Worm (Caenorhabditis elegans) whole organism, midembryonic: Measurements from ENCODE around the gene srpa-72.

Experiments
- T22C8.4 ChIP-seq: fragments of 200-800 bp; sonication (Bioruptor generic); IDR thresholded peaks from 2 replicates; pipeline ENCODE4 v1.3.6; 2022; ENCODE audit warnings: missing genetic modification characterization, missing compliant biosample characterization
- cog-1 ChIP-seq: sonication (generic microtip); optimal IDR thresholded peaks from 2 replicates; lab custom pipeline; 2016; ENCODE audit warnings: missing genetic modification characterization, missing compliant biosample characterization
- flt-1 ChIP-seq: fragments of 200-800 bp; sonication (Bioruptor generic); IDR thresholded peaks from 2 replicates; pipeline ENCODE4 v1.3.6; 2022; ENCODE audit warnings: missing genetic modification characterization, missing compliant biosample characterization
- klf-2 ChIP-seq: fragments of 200-800 bp; sonication (Bioruptor generic); conservative IDR thresholded peaks from 2 replicates; pipeline ENCODE4 v1.3.6; 2022; ENCODE audit warnings: missing genetic modification reagents, missing genetic modification characterization, missing compliant biosample characterization
- med-1 ChIP-seq: sonication (generic microtip); optimal IDR thresholded peaks from 2 replicates; lab custom pipeline; 2017; ENCODE audit warnings: missing genetic modification characterization, mild to moderate bottlenecking, missing compliant biosample characterization, antibody characterized with exemption, missing genetic modification reagents; ENCODE audit not compliant: insufficient read depth
- ref-1 ChIP-seq: fragments of 200-800 bp; sonication (Bioruptor generic); conservative IDR thresholded peaks from 2 replicates; pipeline ENCODE4 v1.3.6; 2022; ENCODE audit warnings: missing genetic modification reagents, missing genetic modification characterization, missing compliant biosample characterization
- tab-1 ChIP-seq: fragments of 200-800 bp; sonication (Bioruptor generic); IDR thresholded peaks from 2 replicates; pipeline ENCODE4 v1.3.6; 2022; ENCODE audit warnings: missing genetic modification characterization, missing compliant biosample characterization
- ztf-23 ChIP-seq: fragments of 200-800 bp; sonication (Bioruptor generic); IDR thresholded peaks from 2 replicates; pipeline ENCODE4 v1.3.6; 2022; ENCODE audit warnings: missing genetic modification reagents, missing genetic modification characterization, missing compliant biosample characterization
- ztf-29 ChIP-seq: fragments of 200-800 bp; sonication (Bioruptor generic); IDR thresholded peaks from 2 replicates; pipeline ENCODE4 v1.3.6; 2022; ENCODE audit warnings: missing genetic modification reagents, missing genetic modification characterization, missing compliant biosample characterization

srpa-72 gene

ce11 chrII:2795413-2795812 lies 8.1 kb downstream of the srpa-72 start:
- TF ChIP-seq tab-1 (GFP tag; lab: Robert Waterston, UW) (no peak), ref-1 (GFP tag; lab: Robert Waterston, UW) (no peak), cog-1 (no peak), ztf-29 (GFP tag; lab: Robert Waterston, UW) (no peak), T22C8.4 (no peak), klf-2 (no peak), flt-1 (GFP tag; lab: Robert Waterston, UW) (no peak), ztf-23 (GFP tag; lab: Robert Waterston, UW) (no peak)

ce11 chrII:2796431-2796830 lies 9.2 kb downstream of the srpa-72 start:
- TF ChIP-seq ztf-29 (GFP tag; lab: Robert Waterston, UW) (no peak), cog-1 (no peak), ztf-23 (GFP tag; lab: Robert Waterston, UW) (no peak), tab-1 (GFP tag; lab: Robert Waterston, UW) (no peak), T22C8.4 (no peak), ref-1 (GFP tag; lab: Robert Waterston, UW) (no peak), flt-1 (GFP tag; lab: Robert Waterston, UW) (no peak), klf-2 (no peak), med-1 (GFP tag; lab: Kevin White, UChicago) (no peak)

- TF ChIP-seq T22C8.4 = no peak
- TF ChIP-seq ztf-29 (GFP tag; lab: Robert Waterston, UW) = no peak
- TF ChIP-seq med-1 (GFP tag; lab: Kevin White, UChicago) = no peak
- no peak for TF ChIP-seq klf-2
- TF ChIP-seq ztf-23 (GFP tag; lab: Robert Waterston, UW) = no peak
- no peak for TF ChIP-seq tab-1 (GFP tag; lab: Robert Waterston, UW)
- no peak for TF ChIP-seq flt-1 (GFP tag; lab: Robert Waterston, UW)
- no peak for TF ChIP-seq ref-1 (GFP tag; lab: Robert Waterston, UW)
- no peak for TF ChIP-seq cog-1
These were observed 10.7 kb downstream of the srpa-72 start for ce11 chrII:2797951-2798350.

- TF ChIP-seq cog-1 (peak; percentile 10), ztf-23 (GFP tag; lab: Robert Waterston, UW) (no peak)
These were observed 13.4 kb downstream of the srpa-72 start, which contains the start of gene nhr-119 for ce11 chrII:2800550-2801233. nhr-119 (minus strand) TSS chrII:2800600.

DNA sequence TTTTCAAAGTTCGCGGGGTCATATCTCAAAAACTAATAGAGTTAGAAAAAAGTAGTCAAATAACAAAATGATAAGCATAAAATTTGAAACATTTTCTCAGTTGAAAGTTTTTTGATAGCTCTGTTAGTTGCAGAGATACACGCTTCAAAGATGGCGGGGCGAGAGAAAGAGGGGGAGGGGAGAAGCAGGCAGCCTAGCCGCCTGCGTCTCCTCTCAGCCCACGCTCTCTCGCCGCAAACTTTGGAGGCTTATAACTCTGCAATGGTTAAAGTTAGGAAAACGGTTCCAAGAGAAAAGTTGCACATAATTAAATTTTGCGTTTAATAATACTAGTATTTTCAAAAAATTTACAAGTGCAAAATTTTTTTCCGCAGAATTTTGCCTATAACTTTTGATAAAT lies 14.5 kb downstream of the srpa-72 start:
- TF ChIP-seq ztf-29 (GFP tag; lab: Robert Waterston, UW) (no peak), cog-1 (no peak), tab-1 (GFP tag; lab: Robert Waterston, UW) (no peak), ref-1 (GFP tag; lab: Robert Waterston, UW) (no peak), med-1 (GFP tag; lab: Kevin White, UChicago) (no peak), klf-2 (no peak), ztf-23 (GFP tag; lab: Robert Waterston, UW) (no peak), T22C8.4 (no peak), flt-1 (GFP tag; lab: Robert Waterston, UW) (no peak)

DNA sequence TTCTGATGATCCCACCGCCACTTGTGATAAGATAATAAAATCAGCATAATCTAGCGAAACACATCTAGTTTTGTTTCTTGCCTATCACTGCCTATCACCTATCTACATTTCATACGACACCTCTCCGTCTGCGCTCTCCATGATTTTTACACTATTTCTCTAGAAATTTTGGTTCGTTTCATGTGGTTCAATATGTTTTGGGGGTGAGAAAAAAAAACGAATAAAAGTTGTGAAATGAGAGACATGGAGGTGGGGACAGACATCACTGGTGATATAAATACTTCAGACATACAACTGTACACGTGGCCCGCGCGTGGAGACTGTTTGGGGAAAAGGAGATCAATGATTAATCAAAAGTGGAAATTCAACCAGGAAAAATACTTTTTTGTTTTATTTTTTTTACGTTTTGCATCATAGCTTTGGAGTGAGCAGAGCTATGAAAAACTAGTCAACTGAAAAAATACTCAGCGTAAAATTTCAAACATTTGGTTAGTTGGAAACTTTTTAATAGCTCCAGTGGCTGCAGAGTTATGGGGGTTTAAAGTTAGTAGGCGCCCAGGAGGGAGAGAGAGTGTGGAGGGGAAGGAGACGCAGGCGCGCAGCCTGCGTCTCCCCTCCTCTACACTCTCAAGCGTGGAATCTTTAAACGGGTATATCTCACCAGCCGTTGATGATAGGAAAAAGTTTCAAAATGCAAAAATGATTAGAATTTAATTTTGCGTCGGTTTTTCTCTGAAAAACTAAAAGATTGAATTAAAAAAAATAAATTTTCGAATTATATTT lies 15.7 kb downstream of the srpa-72 start:
- TF ChIP-seq tab-1 (GFP tag; lab: Robert Waterston, UW) (no peak), flt-1 (GFP tag; lab: Robert Waterston, UW) (no peak), med-1 (GFP tag; lab: Kevin White, UChicago) (no peak), ref-1 (GFP tag; lab: Robert Waterston, UW) (no peak), klf-2 (no peak)

ce11 chrII:2804245-2804644 lies 17.0 kb downstream of the srpa-72 start:
- no peak for TF ChIP-seq T22C8.4
- TF ChIP-seq tab-1 (GFP tag; lab: Robert Waterston, UW) = no peak
- no peak for TF ChIP-seq ztf-23 (GFP tag; lab: Robert Waterston, UW)
- no peak for TF ChIP-seq med-1 (GFP tag; lab: Kevin White, UChicago)
- TF ChIP-seq ztf-29 (GFP tag; lab: Robert Waterston, UW) = no peak
- no peak for TF ChIP-seq flt-1 (GFP tag; lab: Robert Waterston, UW)
- TF ChIP-seq ref-1 (GFP tag; lab: Robert Waterston, UW) = no peak
- no peak for TF ChIP-seq cog-1
- no peak for TF ChIP-seq klf-2

- TF ChIP-seq tab-1 (GFP tag; lab: Robert Waterston, UW) = no peak
- TF ChIP-seq flt-1 (GFP tag; lab: Robert Waterston, UW) = no peak
- TF ChIP-seq med-1 (GFP tag; lab: Kevin White, UChicago) = no peak
- TF ChIP-seq klf-2 = no peak
- TF ChIP-seq T22C8.4 = no peak
- no peak for TF ChIP-seq ztf-23 (GFP tag; lab: Robert Waterston, UW)
- no peak for TF ChIP-seq cog-1
- TF ChIP-seq ztf-29 (GFP tag; lab: Robert Waterston, UW) = no peak
- TF ChIP-seq ref-1 (GFP tag; lab: Robert Waterston, UW) = no peak
These were observed 17.7 kb downstream of the srpa-72 start for ce11 chrII:2804949-2805348.

DNA sequence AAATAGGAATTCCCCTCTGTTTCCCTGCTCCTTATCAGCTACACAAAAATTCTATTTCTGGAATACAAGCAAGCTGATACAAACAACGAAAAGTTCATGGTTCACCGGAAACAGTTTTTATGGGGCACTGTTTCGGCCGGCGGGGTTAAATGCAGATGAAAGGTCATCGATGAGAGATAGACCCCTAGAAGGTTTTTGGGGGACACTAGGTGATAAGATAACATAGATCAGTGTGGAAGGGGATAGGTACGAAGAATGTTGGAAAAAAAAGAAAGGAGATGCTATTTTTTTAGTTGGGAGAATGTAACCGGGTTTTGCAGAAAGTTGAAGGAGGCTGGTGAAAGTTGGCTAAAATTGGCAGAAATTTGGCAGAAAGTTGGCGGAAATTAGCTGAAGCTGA lies 18.3 kb downstream of the srpa-72 start:
- TF ChIP-seq ztf-23 (GFP tag; lab: Robert Waterston, UW) = no peak
- no peak for TF ChIP-seq cog-1
- no peak for TF ChIP-seq klf-2
- TF ChIP-seq med-1 (GFP tag; lab: Kevin White, UChicago) = no peak
- TF ChIP-seq tab-1 (GFP tag; lab: Robert Waterston, UW) = no peak
- TF ChIP-seq T22C8.4 = no peak
- TF ChIP-seq ref-1 (GFP tag; lab: Robert Waterston, UW) = no peak
- no peak for TF ChIP-seq flt-1 (GFP tag; lab: Robert Waterston, UW)
- TF ChIP-seq ztf-29 (GFP tag; lab: Robert Waterston, UW) = no peak
